Worm (Caenorhabditis elegans): ENCODE measurements around the gene col-178.

ce11 chrX:11199155-11199554 lies at the start of gene col-178:
- TF ChIP-seq fkh-10 (GFP tag; optimal IDR thresholded peaks at IDR 0.05) (no peak), aly-2 (tag; optimal IDR thresholded peaks at IDR 0.05) (no peak), unc-62 (GFP tag; optimal IDR thresholded peaks at IDR 0.05) (no peak), elt-1 (tag; optimal IDR thresholded peaks at IDR 0.05) (no peak), ztf-4 (tag; optimal IDR thresholded peaks at IDR 0.05) (no peak), zag-1 (tag; optimal IDR thresholded peaks at IDR 0.05) (no peak), R02D3.7 (tag; optimal IDR thresholded peaks at IDR 0.05) (no peak), pha-4 (tag; optimal IDR thresholded peaks at IDR 0.05) (no peak), lin-39 (tag; optimal IDR thresholded peaks at IDR 0.05) (no peak), nhr-11 (tag; optimal IDR thresholded peaks at IDR 0.05) (no peak), nhr-237 (tag; optimal IDR thresholded peaks at IDR 0.05) (no peak)

Measured in whole organism, L3 larva.